Worm (Caenorhabditis elegans) whole organism, L4 larva: ENCODE data around the gene wht-3.

ENCODE experiments used
- F37D6.2 ChIP-seq: sonication (generic microtip); optimal IDR thresholded peaks from 2 replicates; lab custom pipeline; 2016; ENCODE audit warnings: mild to moderate bottlenecking, missing genetic modification characterization, missing compliant biosample characterization
- T26A8.4 ChIP-seq: fragments of 200-800 bp; sonication (Bioruptor generic); IDR thresholded peaks from 2 replicates; pipeline ENCODE4 v1.3.6; 2022; ENCODE audit warnings: missing genetic modification characterization, missing compliant biosample characterization
- Y48G9A.11 ChIP-seq: fragments of 200-800 bp; sonication (Bioruptor generic); IDR thresholded peaks from 2 replicates; pipeline ENCODE4 v1.3.6; 2022; ENCODE audit warnings: missing genetic modification reagents, missing genetic modification characterization, missing compliant biosample characterization
- nhr-76 ChIP-seq: fragments of 150-350 bp; optimal IDR thresholded peaks from 2 replicates; lab custom pipeline; 2014; ENCODE audit warnings: missing biosample characterization, missing genetic modification characterization
- php-3 ChIP-seq: fragments of 200-800 bp; sonication (Bioruptor generic); IDR thresholded peaks from 2 replicates; pipeline ENCODE4 v1.3.6; 2022; ENCODE audit warnings: missing genetic modification reagents, missing genetic modification characterization, missing compliant biosample characterization
- unc-39 ChIP-seq: sonication (generic microtip); optimal IDR thresholded peaks from 2 replicates; lab custom pipeline; 2017; ENCODE audit warnings: missing biosample characterization, missing genetic modification characterization
- unc-62 ChIP-seq, 3 experiments: fragments of 150-350 bp in 1 of 3; sonication (generic microtip); optimal IDR thresholded peaks in 2 of 3; peaks in 1 of 3; 1 replicate in 1 of 3; 2 replicates in 2 of 3; lab custom pipeline; 2014 to 2017; ENCODE audit warnings: missing biosample characterization in 3 of 3, missing genetic modification characterization in 3 of 3, missing genetic modification reagents in 3 of 3, missing genotype in 1 of 3

DNA sequence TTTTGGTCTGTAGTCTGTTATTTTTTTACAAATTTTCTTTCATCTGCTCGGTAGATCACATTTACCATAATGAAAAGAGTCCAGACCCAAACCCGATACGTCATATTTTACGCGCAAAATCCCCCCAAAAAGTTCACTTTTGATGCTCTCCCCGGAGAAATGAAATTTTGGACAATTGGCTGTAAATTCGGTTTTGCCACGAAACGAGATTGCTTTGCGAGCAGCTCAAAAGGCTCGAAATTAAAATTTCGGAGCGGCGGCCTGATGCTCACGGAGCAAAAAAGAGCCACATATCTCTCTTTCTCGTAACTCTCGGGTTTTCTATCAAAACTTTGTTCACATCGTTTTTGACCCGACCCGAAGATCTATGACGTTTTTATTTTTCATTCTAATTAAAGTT, 28.1 kb downstream of the wht-3 start:
- TF ChIP-seq F37D6.2 (tag; lab: Kevin White, UChicago) (no peak), unc-39 (tag; lab: Kevin White, UChicago) (no peak), unc-62 (GFP tag; optimal IDR thresholded peaks at IDR 0.05 in 1 of 2; lab: Kevin White, UChicago) (no peak), unc-62 (tag; optimal IDR thresholded peaks at IDR 0.05; lab: Kevin White, UChicago) (no peak), T26A8.4 (GFP tag; lab: Robert Waterston, UW) (no peak), php-3 (no peak), Y48G9A.11 (GFP tag; lab: Robert Waterston, UW) (no peak), nhr-76 (no peak)
